Fruit fly (Drosophila melanogaster) whole organism, embryonic: ENCODE data around the gene Ufd1.
A peak's percentile ranks its signal among the peaks of the same experiment; 100 is the strongest.

ENCODE experiments used
- Bgb ChIP-seq: fragments of 200-800 bp; sonication (Bioruptor generic); IDR thresholded peaks from 2 replicates; pipeline ENCODE4 v1.3.6; 2022; ENCODE audit warnings: missing biosample characterization, missing genetic modification characterization; ENCODE audit not compliant: partially characterized antibody
- CG10462 ChIP-seq: fragments of 200-800 bp; sonication (Bioruptor generic); optimal IDR thresholded peaks from 2 replicates; lab custom pipeline; 2016; ENCODE audit warnings: missing biosample characterization, missing genetic modification characterization
- CG12071 ChIP-seq: fragments of 200-800 bp; sonication (Bioruptor generic); optimal IDR thresholded peaks from 3 replicates; lab custom pipeline; 2018; ENCODE audit warnings: missing biosample characterization, mild to moderate bottlenecking, missing genetic modification characterization
- CG13123 ChIP-seq: fragments of 200-800 bp; sonication (Bioruptor generic); optimal IDR thresholded peaks from 2 replicates; lab custom pipeline; 2016; ENCODE audit warnings: missing biosample characterization, missing genetic modification characterization
- CG1602 ChIP-seq: fragments of 200-800 bp; sonication (Bioruptor generic); optimal IDR thresholded peaks from 3 replicates; lab custom pipeline; 2016; ENCODE audit warnings: missing biosample characterization, missing genetic modification characterization
- CG1647 ChIP-seq: fragments of 200-800 bp; sonication (Bioruptor generic); optimal IDR thresholded peaks from 3 replicates; lab custom pipeline; 2016; ENCODE audit warnings: missing biosample characterization, missing genetic modification characterization
- CG16813 ChIP-seq: fragments of 200-800 bp; sonication (Bioruptor generic); IDR thresholded peaks from 3 replicates; pipeline ENCODE4 v1.3.6; 2022; ENCODE audit warnings: missing biosample characterization, missing genetic modification characterization; ENCODE audit not compliant: partially characterized antibody
- CG17802 ChIP-seq: fragments of 200-800 bp; sonication (Bioruptor generic); optimal IDR thresholded peaks from 2 replicates; lab custom pipeline; 2018; ENCODE audit warnings: missing biosample characterization, mild to moderate bottlenecking, missing genetic modification characterization, moderate library complexity
- CG2875 ChIP-seq: fragments of 200-800 bp; sonication (Bioruptor generic); optimal IDR thresholded peaks from 2 replicates; lab custom pipeline; 2017; ENCODE audit warnings: missing biosample characterization, mild to moderate bottlenecking, missing genetic modification characterization, missing genetic modification reagents
- CG31441 ChIP-seq: fragments of 200-800 bp; sonication (Bioruptor generic); IDR thresholded peaks from 2 replicates; pipeline ENCODE4 v1.3.6; 2022; ENCODE audit warnings: missing biosample characterization, missing genetic modification characterization
- CG3163 ChIP-seq: fragments of 200-800 bp; sonication (Bioruptor generic); optimal IDR thresholded peaks from 3 replicates; lab custom pipeline; 2016; ENCODE audit warnings: missing biosample characterization, missing genetic modification characterization
- CG34376 ChIP-seq: fragments of 200-800 bp; sonication (Bioruptor generic); optimal IDR thresholded peaks from 2 replicates; lab custom pipeline; 2018; ENCODE audit warnings: missing biosample characterization, mild to moderate bottlenecking, missing genetic modification characterization
- CG3995 ChIP-seq: fragments of 200-800 bp; sonication (Bioruptor generic); optimal IDR thresholded peaks from 3 replicates; lab custom pipeline; 2016; ENCODE audit warnings: missing biosample characterization, missing genetic modification characterization
- CG9932 ChIP-seq: fragments of 200-800 bp; sonication (Bioruptor generic); IDR thresholded peaks from 2 replicates; pipeline ENCODE4 v1.3.6; 2022; ENCODE audit warnings: missing biosample characterization, missing genetic modification characterization
- Dip3 ChIP-seq: fragments of 200-800 bp; sonication (Bioruptor generic); optimal IDR thresholded peaks from 3 replicates; lab custom pipeline; 2016; ENCODE audit warnings: missing biosample characterization, missing genetic modification characterization
- Drgx ChIP-seq: fragments of 200-800 bp; sonication (Bioruptor generic); IDR thresholded peaks from 2 replicates; pipeline ENCODE4 v1.3.6; 2022; ENCODE audit warnings: missing biosample characterization, missing genetic modification characterization
- Elba2 ChIP-seq: fragments of 200-800 bp; sonication (Bioruptor generic); optimal IDR thresholded peaks from 3 replicates; lab custom pipeline; 2016; ENCODE audit warnings: missing biosample characterization, missing genetic modification characterization
- H2.0 ChIP-seq: fragments of 200-800 bp; sonication (Bioruptor generic); IDR thresholded peaks from 2 replicates; pipeline ENCODE4 v1.3.6; 2022; ENCODE audit warnings: missing biosample characterization, missing genetic modification characterization
- Lhr ChIP-seq: fragments of 200-800 bp; sonication (Bioruptor generic); optimal IDR thresholded peaks from 3 replicates; lab custom pipeline; 2017; ENCODE audit warnings: mild to moderate bottlenecking, missing biosample characterization, missing genetic modification reagents, missing genetic modification characterization
- Med ChIP-seq: fragments of 200-800 bp; sonication (Bioruptor generic); peaks from one replicate; lab custom pipeline; 2016; ENCODE audit warnings: missing biosample characterization, missing genetic modification characterization, mild to moderate bottlenecking, inconsistent platforms, moderate library complexity
- Neu2 ChIP-seq: fragments of 200-800 bp; sonication (Bioruptor generic); optimal IDR thresholded peaks from 3 replicates; lab custom pipeline; 2016; ENCODE audit warnings: missing biosample characterization, missing genetic modification characterization, borderline replicate concordance
- PHDP ChIP-seq: fragments of 200-800 bp; sonication (Bioruptor generic); optimal IDR thresholded peaks from 3 replicates; lab custom pipeline; 2018; ENCODE audit warnings: missing biosample characterization, mild to moderate bottlenecking, missing genetic modification characterization, moderate library complexity
- Rx ChIP-seq: fragments of 200-800 bp; sonication (Bioruptor generic); IDR thresholded peaks from 2 replicates; pipeline ENCODE4 v1.3.6; 2022; ENCODE audit warnings: missing biosample characterization, missing genetic modification characterization
- Xbp1 ChIP-seq: fragments of 200-800 bp; sonication (Bioruptor generic); optimal IDR thresholded peaks from 3 replicates; lab custom pipeline; 2016; ENCODE audit warnings: missing biosample characterization, mild to moderate bottlenecking, missing genetic modification characterization
- abd-A ChIP-seq: fragments of 200-800 bp; sonication (Bioruptor generic); optimal IDR thresholded peaks from 3 replicates; lab custom pipeline; 2019; ENCODE audit warnings: missing biosample characterization, mild to moderate bottlenecking, missing genetic modification characterization, moderate library complexity
- ato ChIP-seq: fragments of 200-800 bp; sonication (Bioruptor generic); IDR thresholded peaks from 2 replicates; pipeline ENCODE4 v1.3.6; 2022; ENCODE audit warnings: missing biosample characterization, missing genetic modification characterization; ENCODE audit not compliant: partially characterized antibody
- exex ChIP-seq: fragments of 200-800 bp; sonication (Bioruptor generic); optimal IDR thresholded peaks from 4 replicates; lab custom pipeline; 2018; ENCODE audit warnings: missing biosample characterization, mild to moderate bottlenecking, missing genetic modification characterization, moderate library complexity
- gem ChIP-seq: fragments of 200-800 bp; sonication (Bioruptor generic); optimal IDR thresholded peaks from 2 replicates; lab custom pipeline; 2019; ENCODE audit warnings: missing biosample characterization, mild to moderate bottlenecking, missing genetic modification characterization, moderate library complexity
- gfzf ChIP-seq: fragments of 200-800 bp; sonication (Bioruptor generic); optimal IDR thresholded peaks from 2 replicates; lab custom pipeline; 2016; ENCODE audit warnings: missing biosample characterization, mild to moderate bottlenecking, missing genetic modification characterization, moderate library complexity
- hkb ChIP-seq, 2 experiments: fragments of 200-800 bp in 1 of 2; fragments of >200 bp in 1 of 2; sonication (Bioruptor generic) in 1 of 2; IDR thresholded peaks in 1 of 2; optimal IDR thresholded peaks in 1 of 2; 2 replicates each; pipeline versions ENCODE4 v1.3.6 to Lab custom; 2017 to 2022; ENCODE audit warnings: missing biosample characterization in 1 of 2, missing genetic modification characterization in 1 of 2
- lilli ChIP-seq: fragments of 200-800 bp; sonication (Bioruptor generic); optimal IDR thresholded peaks from 3 replicates; lab custom pipeline; 2016; ENCODE audit warnings: missing biosample characterization, missing genetic modification characterization
- luna ChIP-seq: fragments of 200-800 bp; sonication (Bioruptor generic); optimal IDR thresholded peaks from 2 replicates; lab custom pipeline; 2016; ENCODE audit warnings: missing biosample characterization, missing genetic modification characterization
- mam ChIP-seq: fragments of 200-800 bp; sonication (Bioruptor generic); optimal IDR thresholded peaks from 3 replicates; lab custom pipeline; 2016; ENCODE audit warnings: missing biosample characterization, missing genetic modification characterization
- nmo ChIP-seq: fragments of 200-800 bp; sonication (Bioruptor generic); optimal IDR thresholded peaks from 2 replicates; lab custom pipeline; 2018; ENCODE audit warnings: missing biosample characterization, mild to moderate bottlenecking, missing genetic modification characterization, moderate library complexity
- peb ChIP-seq: fragments of 200-800 bp; sonication (Bioruptor generic); IDR thresholded peaks from 2 replicates; pipeline ENCODE4 v1.3.6; 2022; ENCODE audit warnings: missing biosample characterization, missing genetic modification characterization
- pfk ChIP-seq: fragments of 200-800 bp; sonication (Bioruptor generic); optimal IDR thresholded peaks from 2 replicates; lab custom pipeline; 2018; ENCODE audit warnings: missing biosample characterization, mild to moderate bottlenecking, missing genetic modification characterization, moderate library complexity
- ro ChIP-seq: fragments of 200-800 bp; sonication (Bioruptor generic); IDR thresholded peaks from 2 replicates; pipeline ENCODE4 v1.3.6; 2022; ENCODE audit warnings: missing biosample characterization, missing genetic modification characterization
- row ChIP-seq: fragments of 200-800 bp; sonication (Bioruptor generic); IDR thresholded peaks from 3 replicates; pipeline ENCODE4 v1.3.6; 2022; ENCODE audit warnings: missing biosample characterization, missing genetic modification characterization
- salm ChIP-seq: fragments of 200-800 bp; sonication (Bioruptor generic); optimal IDR thresholded peaks from 2 replicates; lab custom pipeline; 2018; ENCODE audit warnings: missing biosample characterization, mild to moderate bottlenecking, missing genetic modification characterization
- stc ChIP-seq: fragments of 200-800 bp; sonication (Bioruptor generic); IDR thresholded peaks from 2 replicates; pipeline ENCODE4 v1.3.6; 2022; ENCODE audit warnings: missing biosample characterization, missing genetic modification characterization
- vnd ChIP-seq: fragments of 200-800 bp; sonication (Bioruptor generic); IDR thresholded peaks from 3 replicates; pipeline ENCODE4 v1.3.6; 2022; ENCODE audit warnings: missing biosample characterization, missing genetic modification characterization; ENCODE audit not compliant: partially characterized antibody
- zfh1 ChIP-seq: fragments of 200-800 bp; sonication (Bioruptor generic); IDR thresholded peaks from 3 replicates; pipeline ENCODE4 v1.3.6; 2022; ENCODE audit warnings: missing biosample characterization, missing genetic modification characterization

Gene Ufd1

dm6 chr3L:11135846-11136245, 12.8 kb upstream of the Ufd1 start, which contains the start of gene IRSp53 (continued):
- no peak for TF ChIP-seq salm (tag; lab: Kevin White, UChicago)
- no peak for TF ChIP-seq CG12071
- no peak for TF ChIP-seq abd-A (tag; lab: Kevin White, UChicago)
- TF ChIP-seq Rx (GFP tag; lab: Robert Waterston, UW) = no peak
- no peak for TF ChIP-seq CG13123 (GFP tag; lab: Kevin White, UChicago)
- no peak for TF ChIP-seq CG17802
- TF ChIP-seq PHDP (tag; lab: Kevin White, UChicago) = no peak
- TF ChIP-seq lilli = no peak
- TF ChIP-seq H2.0 (GFP tag; lab: Robert Waterston, UW) = no peak
- TF ChIP-seq vnd (GFP tag; lab: Robert Waterston, UW) = no peak
- 0 out of 2 replicates have a peak, but pooled peaks have one; percentile 5 for TF ChIP-seq Drgx (GFP tag; lab: Robert Waterston, UW)
- no peak for TF ChIP-seq CG1602 (GFP tag; lab: Kevin White, UChicago)
- no peak for TF ChIP-seq CG1647 (GFP tag; lab: Kevin White, UChicago)
- TF ChIP-seq ato (GFP tag; lab: Robert Waterston, UW) = peak; percentile 51; the same call in 1 of the 2 replicates
- TF ChIP-seq peb (GFP tag; lab: Robert Waterston, UW) = no peak
- no peak for TF ChIP-seq exex
- TF ChIP-seq Bgb (GFP tag; lab: Robert Waterston, UW) = 0 out of 2 replicates have a peak, but pooled peaks have one; percentile 17
- no peak for TF ChIP-seq nmo

- TF ChIP-seq CG3995 (peak; percentile 91), zfh1 (0 out of 3 replicates have a peak, but pooled peaks have one; percentile 44), CG16813 (GFP tag; lab: Robert Waterston, UW) (0 out of 3 replicates have a peak, but pooled peaks have one; percentile 14), Med (GFP tag; lab: Kevin White, UChicago) (peak; percentile 24), pfk (GFP tag; lab: Kevin White, UChicago) (peak; percentile 67), ro (0 out of 2 replicates have a peak, but pooled peaks have one; percentile 18)
These were observed 11.9 kb upstream of the Ufd1 start, which contains the start of gene CG14143 for dm6 chr3L:11134886-11135285. TSS of gene CG14143 (plus strand) at chr3L:11134987.

dm6 chr3L:11132055-11132454, 9.0 kb upstream of the Ufd1 start, which contains the start of gene CG32074:
TSS of gene CG32074 (minus strand) at chr3L:11132322.
- TF ChIP-seq CG31441 = 0 out of 2 replicates have a peak, but pooled peaks have one; percentile 35
- peak; percentile 80 for TF ChIP-seq CG3995
- peak; percentile 54 for TF ChIP-seq pfk (GFP tag; lab: Kevin White, UChicago)

dm6 chr3L:11130535-11130934, 7.5 kb upstream of the Ufd1 start, which contains the start of gene nol:
TSS of gene nol (plus strand) at chr3L:11130835.
- no peak for TF ChIP-seq Elba2 (GFP tag; lab: Kevin White, UChicago)
- TF ChIP-seq CG10462 (GFP tag; lab: Kevin White, UChicago) = no peak
- TF ChIP-seq CG2875 = no peak
- TF ChIP-seq Xbp1 = no peak
- no peak for TF ChIP-seq hkb (optimal IDR thresholded peaks at IDR 0.05; lab: Kevin White, UChicago)
- TF ChIP-seq hkb (GFP tag; IDR thresholded peaks at IDR 0.05; lab: Robert Waterston, UW) = no peak
- TF ChIP-seq, all 482 proteins: peak for 0

- no peak for TF ChIP-seq Neu2 (GFP tag; lab: Kevin White, UChicago)
- 0 out of 2 replicates have a peak, but pooled peaks have one; percentile 7 for TF ChIP-seq CG9932 (GFP tag; lab: Robert Waterston, UW)
- no peak for TF ChIP-seq Lhr
- no peak for TF ChIP-seq luna
- peak; percentile 16 for TF ChIP-seq mam (GFP tag; lab: Kevin White, UChicago)
- no peak; the same call in 1 of the 2 replicates for TF ChIP-seq stc (GFP tag; lab: Robert Waterston, UW)
- no peak for TF ChIP-seq CG3163 (GFP tag; lab: Kevin White, UChicago)
- peak; percentile 27 for TF ChIP-seq Dip3
- no peak for TF ChIP-seq gfzf (GFP tag; lab: Kevin White, UChicago)
- no peak for TF ChIP-seq CG34376 (GFP tag; lab: Kevin White, UChicago)
- peak; percentile 16; the same call in 1 of the 3 replicates for TF ChIP-seq row (GFP tag; lab: Robert Waterston, UW)
- peak; percentile 43 for TF ChIP-seq gem (tag; lab: Kevin White, UChicago)
These were observed 2.9 kb upstream of the Ufd1 start for dm6 chr3L:11125636-11126532.
